Fruit fly (Drosophila melanogaster) Kc167 (cell line): ENCODE data around the gene CG3408.

Experiments
- Sin3A ChIP-seq: fragments of >200 bp; optimal IDR thresholded peaks from 2 replicates; lab custom pipeline; 2018; ENCODE audit warnings: missing external identifiers
- h ChIP-seq: fragments of >200 bp; optimal IDR thresholded peaks from 3 replicates; lab custom pipeline; 2018; ENCODE audit warnings: missing external identifiers
- insv ChIP-seq: fragments of >200 bp; optimal IDR thresholded peaks from 3 replicates; lab custom pipeline; 2018; ENCODE audit warnings: missing external identifiers
- psq ChIP-seq: fragments of >200 bp; optimal IDR thresholded peaks from 2 replicates; lab custom pipeline; 2017; ENCODE audit warnings: missing external identifiers
- ttk ChIP-seq: sonication (Bioruptor generic); optimal IDR thresholded peaks from 2 replicates; lab custom pipeline; 2017; ENCODE audit warnings: missing external identifiers

- no peak for TF ChIP-seq ttk (lab: Kevin White, UChicago)
- no peak for TF ChIP-seq Sin3A (lab: Kevin White, UChicago)
- TF ChIP-seq psq, result no peak
- no peak for TF ChIP-seq h (lab: Kevin White, UChicago)
- no peak for TF ChIP-seq insv (lab: Kevin White, UChicago)
These were observed 20.2 kb downstream of the CG3408 start, which contains the start of gene CG32036 for dm6 chr3L:9489133-9489532.
